Fruit fly (Drosophila melanogaster) whole organism, embryonic: ENCODE data around the gene CG31321.

Experiments
- CG10321 ChIP-seq: fragments of 200-800 bp; sonication (Bioruptor generic); IDR thresholded peaks from 2 replicates; pipeline ENCODE4 v1.3.6; 2022; ENCODE audit warnings: missing biosample characterization, missing genetic modification characterization
- CG10431 ChIP-seq: fragments of 200-800 bp; sonication (Bioruptor generic); optimal IDR thresholded peaks from 3 replicates; lab custom pipeline; 2018; ENCODE audit warnings: missing biosample characterization, mild to moderate bottlenecking, missing genetic modification characterization
- CG12219 ChIP-seq: fragments of 200-800 bp; sonication (Bioruptor generic); optimal IDR thresholded peaks from 3 replicates; lab custom pipeline; 2018; ENCODE audit warnings: missing biosample characterization, mild to moderate bottlenecking, missing genetic modification characterization
- CG1529 ChIP-seq: fragments of 200-800 bp; sonication (Bioruptor generic); optimal IDR thresholded peaks from 3 replicates; lab custom pipeline; 2018; ENCODE audit warnings: missing biosample characterization, missing genetic modification characterization
- CG15514 ChIP-seq: fragments of 200-800 bp; sonication (Bioruptor generic); optimal IDR thresholded peaks from 3 replicates; lab custom pipeline; 2017; ENCODE audit warnings: missing biosample characterization, missing genetic modification characterization, mild to moderate bottlenecking, moderate library complexity, missing genetic modification reagents
- CG17612 ChIP-seq: fragments of 200-800 bp; sonication (Bioruptor generic); IDR thresholded peaks from 2 replicates; pipeline ENCODE4 v1.3.6; 2022; ENCODE audit warnings: missing biosample characterization, missing genetic modification characterization
- CG18599 ChIP-seq: fragments of 200-800 bp; sonication (Bioruptor generic); optimal IDR thresholded peaks from 3 replicates; lab custom pipeline; 2017; ENCODE audit warnings: missing biosample characterization, missing genetic modification characterization, mild to moderate bottlenecking, moderate library complexity, missing genetic modification reagents
- CG30431 ChIP-seq: fragments of 200-800 bp; sonication (Bioruptor generic); optimal IDR thresholded peaks from 2 replicates; lab custom pipeline; 2017; ENCODE audit warnings: missing biosample characterization, missing genetic modification characterization
- CG32767 ChIP-seq: fragments of 200-800 bp; sonication (Bioruptor generic); IDR thresholded peaks from 2 replicates; pipeline ENCODE4 v1.3.6; 2022; ENCODE audit warnings: missing biosample characterization, missing genetic modification characterization
- CG33557 ChIP-seq: fragments of 200-800 bp; sonication (Bioruptor generic); optimal IDR thresholded peaks from 2 replicates; lab custom pipeline; 2019; ENCODE audit warnings: missing biosample characterization, mild to moderate bottlenecking, missing genetic modification characterization, moderate library complexity
- CG3726 ChIP-seq: fragments of 200-800 bp; sonication (Bioruptor generic); IDR thresholded peaks from 3 replicates; pipeline ENCODE4, ENCODE4 v1.3.6; 2022; ENCODE audit warnings: missing biosample characterization, missing genetic modification characterization
- CG4360 ChIP-seq: fragments of 200-800 bp; sonication (Bioruptor generic); IDR thresholded peaks from 2 replicates; pipeline ENCODE4 v1.3.6; 2022; ENCODE audit warnings: missing biosample characterization, missing genetic modification characterization
- CG4854 ChIP-seq: fragments of 200-800 bp; sonication (Bioruptor generic); optimal IDR thresholded peaks from 2 replicates; lab custom pipeline; 2016; ENCODE audit warnings: missing biosample characterization, missing genetic modification characterization, inconsistent platforms
- CG7556 ChIP-seq: fragments of 200-800 bp; sonication (Bioruptor generic); optimal IDR thresholded peaks from 2 replicates; lab custom pipeline; 2017; ENCODE audit warnings: missing biosample characterization, mild to moderate bottlenecking, missing genetic modification characterization
- CG8478 ChIP-seq: fragments of >200 bp; optimal IDR thresholded peaks from 2 replicates; lab custom pipeline; 2018
- Chrac-16 ChIP-seq: fragments of 200-800 bp; sonication (Bioruptor generic); optimal IDR thresholded peaks from 3 replicates; lab custom pipeline; 2016; ENCODE audit warnings: missing biosample characterization, missing genetic modification characterization
- Deaf1 ChIP-seq: fragments of 200-800 bp; optimal IDR thresholded peaks from 3 replicates; lab custom pipeline; 2019; ENCODE audit warnings: missing biosample characterization, mild to moderate bottlenecking, missing genetic modification characterization, moderate library complexity
- Dfd ChIP-seq, 2 experiments: fragments of >200 bp; optimal IDR thresholded peaks; 2 replicates each; lab custom pipeline; 2017; ENCODE audit warnings: missing biosample characterization in 2 of 2, missing genetic modification characterization in 2 of 2
- H15 ChIP-seq: fragments of 200-800 bp; sonication (Bioruptor generic); IDR thresholded peaks from 3 replicates; pipeline ENCODE4 v1.3.6; 2022; ENCODE audit warnings: missing biosample characterization, missing genetic modification characterization
- Hr39 ChIP-seq: fragments of >200 bp; optimal IDR thresholded peaks from 2 replicates; lab custom pipeline; 2017
- Kr ChIP-seq: fragments of 200-800 bp; sonication (Bioruptor generic); optimal IDR thresholded peaks from 2 replicates; lab custom pipeline; 2017; ENCODE audit warnings: missing biosample characterization, mild to moderate bottlenecking, missing genetic modification characterization
- MTF-1 ChIP-seq: fragments of 200-800 bp; sonication (Bioruptor generic); optimal IDR thresholded peaks from 2 replicates; lab custom pipeline; 2018; ENCODE audit warnings: missing biosample characterization, mild to moderate bottlenecking, missing genetic modification characterization, borderline replicate concordance
- Nf-YC ChIP-seq: fragments of 200-800 bp; optimal IDR thresholded peaks from 3 replicates; lab custom pipeline; 2019; ENCODE audit warnings: missing biosample characterization, mild to moderate bottlenecking, missing genetic modification characterization, moderate library complexity
- Sox102F ChIP-seq: fragments of 200-800 bp; sonication (Bioruptor generic); optimal IDR thresholded peaks from 2 replicates; lab custom pipeline; 2018; ENCODE audit warnings: missing biosample characterization, mild to moderate bottlenecking, missing genetic modification characterization, moderate library complexity
- Usf ChIP-seq: fragments of 200-800 bp; sonication (Bioruptor generic); optimal IDR thresholded peaks from 2 replicates; lab custom pipeline; 2017; ENCODE audit warnings: missing genotype, missing biosample characterization, missing genetic modification characterization
- Vsx1 ChIP-seq: fragments of 200-800 bp; sonication (Bioruptor generic); optimal IDR thresholded peaks from 2 replicates; lab custom pipeline; 2017; ENCODE audit warnings: missing biosample characterization, mild to moderate bottlenecking, missing genetic modification characterization, missing genetic modification reagents
- abd-A ChIP-seq: fragments of 200-800 bp; sonication (Bioruptor generic); optimal IDR thresholded peaks from 3 replicates; lab custom pipeline; 2019; ENCODE audit warnings: missing biosample characterization, mild to moderate bottlenecking, missing genetic modification characterization, moderate library complexity
- ara ChIP-seq: fragments of 200-800 bp; sonication (Bioruptor generic); IDR thresholded peaks from 2 replicates; pipeline ENCODE4 v1.3.6; 2022; ENCODE audit warnings: missing biosample characterization, missing genetic modification characterization
- bcd ChIP-seq: fragments of 200-800 bp; sonication (Bioruptor generic); optimal IDR thresholded peaks from 2 replicates; lab custom pipeline; 2017; ENCODE audit warnings: missing biosample characterization, mild to moderate bottlenecking, missing genetic modification characterization
- cg ChIP-seq: fragments of 200-800 bp; sonication (Bioruptor generic); optimal IDR thresholded peaks from 3 replicates; lab custom pipeline; 2019; ENCODE audit warnings: missing biosample characterization, mild to moderate bottlenecking, missing genetic modification characterization, moderate library complexity
- fru ChIP-seq: fragments of >200 bp; optimal IDR thresholded peaks from 2 replicates; lab custom pipeline; 2017
- ken ChIP-seq: fragments of 200-800 bp; sonication (Bioruptor generic); IDR thresholded peaks from 3 replicates; pipeline ENCODE4 v1.3.6; 2022; ENCODE audit warnings: missing biosample characterization, missing genetic modification characterization
- knrl ChIP-seq: fragments of 200-800 bp; sonication (Bioruptor generic); IDR thresholded peaks from 3 replicates; pipeline ENCODE4 v1.3.6; 2022; ENCODE audit warnings: missing biosample characterization, missing genetic modification characterization; ENCODE audit not compliant: partially characterized antibody
- org-1 ChIP-seq: fragments of 200-800 bp; sonication (Bioruptor generic); optimal IDR thresholded peaks from 2 replicates; lab custom pipeline; 2017; ENCODE audit warnings: missing biosample characterization, missing genetic modification characterization
- pan ChIP-seq, 4 experiments: fragments of >200 bp in 3 of 4; fragments of 200-800 bp in 1 of 4; sonication (Bioruptor generic) in 1 of 4; optimal IDR thresholded peaks in 3 of 4; IDR thresholded peaks in 1 of 4; 2 replicates each; pipeline versions ENCODE4 v1.3.6 to Lab custom; 2017 to 2022; ENCODE audit warnings: missing biosample characterization in 2 of 4, missing genetic modification characterization in 2 of 4, mixed read lengths in 1 of 4
- rib ChIP-seq: fragments of 200-800 bp; sonication (Bioruptor generic); IDR thresholded peaks from 2 replicates; pipeline ENCODE4 v1.3.6; 2022; ENCODE audit warnings: missing biosample characterization, missing genetic modification characterization
- so ChIP-seq: fragments of 200-800 bp; sonication (Bioruptor generic); IDR thresholded peaks from 3 replicates; pipeline ENCODE4 v1.3.6; 2022; ENCODE audit warnings: missing biosample characterization, missing genetic modification characterization
- sqz ChIP-seq: fragments of 200-800 bp; sonication (Bioruptor generic); optimal IDR thresholded peaks from 3 replicates; lab custom pipeline; 2018; ENCODE audit warnings: missing biosample characterization, mild to moderate bottlenecking, missing genetic modification characterization
- sug ChIP-seq: fragments of 200-800 bp; optimal IDR thresholded peaks from 2 replicates; lab custom pipeline; 2019; ENCODE audit warnings: missing biosample characterization, mild to moderate bottlenecking, missing genetic modification characterization, moderate library complexity
- tap ChIP-seq: fragments of 200-800 bp; optimal IDR thresholded peaks from 3 replicates; lab custom pipeline; 2019; ENCODE audit warnings: missing biosample characterization, mild to moderate bottlenecking, missing genetic modification characterization, moderate library complexity
- tna ChIP-seq: fragments of 200-800 bp; sonication (Bioruptor generic); IDR thresholded peaks from 2 replicates; pipeline ENCODE4 v1.3.6; 2022; ENCODE audit warnings: missing biosample characterization, missing genetic modification characterization; ENCODE audit not compliant: partially characterized antibody
- toy ChIP-seq: fragments of 200-800 bp; sonication (Bioruptor generic); IDR thresholded peaks from 2 replicates; pipeline ENCODE4 v1.3.6; 2022; ENCODE audit warnings: missing biosample characterization, missing genetic modification characterization
- z ChIP-seq: fragments of 200-800 bp; sonication (Bioruptor generic); IDR thresholded peaks from 3 replicates; pipeline ENCODE4 v1.3.6; 2022; ENCODE audit warnings: missing biosample characterization, missing genetic modification characterization

The CG31321 gene

dm6 chr3R:14335504-14335903 is 25.3 kb downstream of the CG31321 start (continued):
- TF ChIP-seq CG1529 (GFP tag; lab: Kevin White, UChicago), result no peak
- TF ChIP-seq Kr (GFP tag; lab: Kevin White, UChicago), result no peak
- no peak for TF ChIP-seq toy
- TF ChIP-seq CG15514 (GFP tag; lab: Kevin White, UChicago), result no peak
- no peak for TF ChIP-seq Hr39 (lab: Kevin White, UChicago)
- TF ChIP-seq Sox102F (GFP tag; lab: Kevin White, UChicago), result no peak
- peak; percentile 93 for TF ChIP-seq Nf-YC
- TF ChIP-seq fru (lab: Kevin White, UChicago), result no peak
- TF ChIP-seq rib (GFP tag; lab: Robert Waterston, UW), result no peak
- no peak for TF ChIP-seq sqz (GFP tag; lab: Kevin White, UChicago)
- no peak for TF ChIP-seq tap (tag; lab: Kevin White, UChicago)
- TF ChIP-seq Vsx1, result no peak
- TF ChIP-seq tna, result no peak
- TF ChIP-seq MTF-1 (GFP tag; lab: Kevin White, UChicago), result no peak
- no peak for TF ChIP-seq Usf (GFP tag; lab: Kevin White, UChicago)
- TF ChIP-seq cg (GFP tag; lab: Kevin White, UChicago), result no peak
- TF ChIP-seq CG32767 (GFP tag; lab: Robert Waterston, UW), result no peak
- TF ChIP-seq CG30431 (GFP tag; lab: Kevin White, UChicago), result no peak
- no peak for TF ChIP-seq knrl
- TF ChIP-seq Dfd (GFP tag; optimal IDR thresholded peaks at IDR 0.05; lab: Kevin White, UChicago), result no peak
- peak; percentile 74 for TF ChIP-seq CG10321 (GFP tag; lab: Robert Waterston, UW)
- TF ChIP-seq bcd, result no peak
- TF ChIP-seq CG10431 (GFP tag; lab: Kevin White, UChicago), result no peak
- no peak for TF ChIP-seq org-1 (GFP tag; lab: Kevin White, UChicago)
- no peak for TF ChIP-seq Chrac-16 (GFP tag; lab: Kevin White, UChicago)
- no peak for TF ChIP-seq CG33557
- no peak for TF ChIP-seq CG12219 (GFP tag; lab: Kevin White, UChicago)
- no peak for TF ChIP-seq ara (GFP tag; lab: Robert Waterston, UW)
- no peak for TF ChIP-seq abd-A (tag; lab: Kevin White, UChicago)
- TF ChIP-seq CG8478 (lab: Kevin White, UChicago), result no peak
- 0 out of 3 replicates have a peak, but pooled peaks have one; percentile 19 for TF ChIP-seq so (GFP tag; lab: Robert Waterston, UW)
- no peak for TF ChIP-seq CG4854
- TF ChIP-seq sug, result no peak
- TF ChIP-seq pan (optimal IDR thresholded peaks at IDR 0.05; lab: Kevin White, UChicago), result no peak
- TF ChIP-seq pan (GFP tag; optimal IDR thresholded peaks at IDR 0.05 in 1 of 2, IDR thresholded peaks at IDR 0.05 in 1 of 2), result peak in 1 of 2 experiments; percentile 22
- no peak for TF ChIP-seq CG7556 (GFP tag; lab: Kevin White, UChicago)
- no peak for TF ChIP-seq CG3726 (GFP tag; lab: Robert Waterston, UW)
- TF ChIP-seq Deaf1 (tag; lab: Kevin White, UChicago), result peak; percentile 81
- TF ChIP-seq z (GFP tag; lab: Robert Waterston, UW), result peak; percentile 51; the same call in 1 of the 3 replicates
- TF ChIP-seq CG18599 (GFP tag; lab: Kevin White, UChicago), result no peak

dm6 chr3R:14344767-14345166 is 34.6 kb downstream of the CG31321 start:
- TF ChIP-seq CG4360 (no peak), H15 (0 out of 3 replicates have a peak, but pooled peaks have one; percentile 12), Dfd (GFP tag; optimal IDR thresholded peaks at IDR 0.05; lab: Kevin White, UChicago) (peak in 1 of 2 experiments; percentile 52), CG17612 (GFP tag; lab: Robert Waterston, UW) (no peak), ken (GFP tag; lab: Robert Waterston, UW) (no peak)
- TF ChIP-seq, all 482 proteins: peak for 2
